Fruit fly (Drosophila melanogaster) whole organism, prepupa: ENCODE data around the gene vig.

Source experiments
- CG16779 ChIP-seq: fragments of 200-800 bp; sonication (Bioruptor generic); optimal IDR thresholded peaks from 3 replicates; lab custom pipeline; 2017; ENCODE audit warnings: missing biosample characterization, mild to moderate bottlenecking, missing genetic modification characterization
- CG6854 ChIP-seq: fragments of 200-800 bp; sonication (Bioruptor generic); optimal IDR thresholded peaks from 2 replicates; lab custom pipeline; 2017; ENCODE audit warnings: missing biosample characterization, mild to moderate bottlenecking, missing genetic modification characterization
- Gug ChIP-seq: fragments of 200-800 bp; sonication (Bioruptor generic); IDR thresholded peaks from 2 replicates; pipeline ENCODE4 v1.3.6; 2022; ENCODE audit warnings: missing biosample characterization, missing genetic modification characterization
- Lpt ChIP-seq: fragments of 200-800 bp; sonication (Bioruptor generic); optimal IDR thresholded peaks from 3 replicates; lab custom pipeline; 2016; ENCODE audit warnings: missing biosample characterization, missing genetic modification characterization
- Sox102F ChIP-seq: fragments of 200-800 bp; sonication (Bioruptor generic); optimal IDR thresholded peaks from 2 replicates; lab custom pipeline; 2016; ENCODE audit warnings: missing biosample characterization, mild to moderate bottlenecking, missing genetic modification characterization
- esn ChIP-seq: fragments of 200-800 bp; sonication (Bioruptor generic); optimal IDR thresholded peaks from 2 replicates; lab custom pipeline; 2016; ENCODE audit warnings: missing biosample characterization, mild to moderate bottlenecking, missing genetic modification characterization, moderate library complexity

DNA sequence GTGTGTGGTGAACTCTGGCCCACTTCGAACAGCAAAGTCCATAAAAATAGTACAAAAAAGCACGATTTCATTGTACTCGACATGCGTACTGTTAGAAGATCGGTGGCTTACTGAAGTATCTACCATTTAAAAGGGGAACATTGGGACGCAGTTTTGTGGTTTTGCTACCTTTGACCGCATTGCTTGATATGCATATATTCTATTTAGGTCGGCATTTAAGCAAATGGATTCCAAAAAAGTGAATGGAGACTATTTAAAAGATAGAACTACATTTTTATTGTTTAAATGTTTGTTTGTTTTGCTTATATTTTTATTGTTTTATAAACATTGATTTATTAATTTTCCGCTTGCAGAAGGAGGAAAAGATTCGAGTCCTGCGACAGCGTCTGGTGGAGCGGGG, 38.5 kb downstream of the vig start, which contains the start of gene CG31832:
- TF ChIP-seq Sox102F (no peak), CG16779 (tag; lab: Kevin White, UChicago) (no peak), Lpt (GFP tag; lab: Kevin White, UChicago) (no peak), esn (GFP tag; lab: Kevin White, UChicago) (no peak), Gug (GFP tag; lab: Robert Waterston, UW) (no peak), CG6854 (GFP tag; lab: Kevin White, UChicago) (no peak)
